Worm (Caenorhabditis elegans) whole organism, mixed stage, embryonic: Measurements from ENCODE around the gene C01G12.13.

Source experiments
- ces-1 ChIP-seq: fragments of 150-350 bp; optimal IDR thresholded peaks from 2 replicates; lab custom pipeline; 2014; ENCODE audit warnings: missing biosample characterization, missing genetic modification reagents, missing genetic modification characterization
- elt-1 ChIP-seq: sonication (generic microtip); optimal IDR thresholded peaks from 2 replicates; lab custom pipeline; 2017; ENCODE audit warnings: missing genetic modification characterization, mild to moderate bottlenecking, missing compliant biosample characterization, antibody characterized with exemption, moderate library complexity, borderline replicate concordance; ENCODE audit not compliant: insufficient read depth
- elt-3 ChIP-seq: fragments of 150-350 bp; optimal IDR thresholded peaks from 2 replicates; lab custom pipeline; 2014; ENCODE audit warnings: missing biosample characterization, missing genetic modification characterization
- lsy-2 ChIP-seq: fragments of 150-350 bp; optimal IDR thresholded peaks from 2 replicates; lab custom pipeline; 2014; ENCODE audit warnings: missing biosample characterization, missing genetic modification characterization
- nhr-12 ChIP-seq: fragments of 150-350 bp; optimal IDR thresholded peaks from 2 replicates; lab custom pipeline; 2014; ENCODE audit warnings: missing biosample characterization, missing genetic modification characterization
- sptf-1 ChIP-seq: sonication (generic microtip); optimal IDR thresholded peaks from 2 replicates; lab custom pipeline; 2017; ENCODE audit warnings: mild to moderate bottlenecking, missing genetic modification characterization, moderate library complexity, missing compliant biosample characterization
- ztf-11 ChIP-seq: fragments of 150-350 bp; optimal IDR thresholded peaks from 2 replicates; lab custom pipeline; 2014; ENCODE audit warnings: missing biosample characterization, missing genetic modification characterization

ce11 chrII:14534000-14534399, 42.5 kb upstream of the C01G12.13 start, which contains the start of gene C04H5.1:
- TF ChIP-seq elt-3 (tag; lab: Kevin White, UChicago) (no peak), sptf-1 (tag; lab: Kevin White, UChicago) (no peak), ztf-11 (no peak), nhr-12 (tag; lab: Kevin White, UChicago) (no peak), lsy-2 (no peak), ces-1 (GFP tag; lab: Kevin White, UChicago) (no peak), elt-1 (no peak)
